Fruit fly (Drosophila melanogaster) whole organism, embryonic: ENCODE results near the gene CG9628.

ENCODE experiments used
- ATbp ChIP-seq: fragments of 200-800 bp; sonication (Bioruptor generic); optimal IDR thresholded peaks from 2 replicates; lab custom pipeline; 2017; ENCODE audit warnings: missing biosample characterization, mild to moderate bottlenecking, missing genetic modification characterization, missing genetic modification reagents
- B-H1 ChIP-seq: fragments of 200-800 bp; sonication (Bioruptor generic); IDR thresholded peaks from 3 replicates; pipeline ENCODE4 v1.3.6; 2022; ENCODE audit warnings: missing biosample characterization, missing genetic modification characterization
- BtbVII ChIP-seq: fragments of 200-800 bp; sonication (Bioruptor generic); optimal IDR thresholded peaks from 3 replicates; lab custom pipeline; 2017; ENCODE audit warnings: missing biosample characterization, mild to moderate bottlenecking, missing genetic modification characterization
- CG10979 ChIP-seq: fragments of 200-800 bp; sonication (Bioruptor generic); optimal IDR thresholded peaks from 2 replicates; lab custom pipeline; 2018; ENCODE audit warnings: missing biosample characterization, mild to moderate bottlenecking, missing genetic modification characterization, moderate library complexity
- CG12071 ChIP-seq: fragments of 200-800 bp; sonication (Bioruptor generic); optimal IDR thresholded peaks from 3 replicates; lab custom pipeline; 2018; ENCODE audit warnings: missing biosample characterization, mild to moderate bottlenecking, missing genetic modification characterization
- CG14050 ChIP-seq: fragments of 200-800 bp; sonication (Bioruptor generic); IDR thresholded peaks from 3 replicates; pipeline ENCODE4 v1.3.6; 2022; ENCODE audit warnings: missing biosample characterization, missing genetic modification characterization
- CG14667 ChIP-seq: fragments of 200-800 bp; sonication (Bioruptor generic); IDR thresholded peaks from 2 replicates; pipeline ENCODE4 v1.3.6; 2022; ENCODE audit warnings: missing biosample characterization, missing genetic modification characterization
- CG1529 ChIP-seq: fragments of 200-800 bp; sonication (Bioruptor generic); optimal IDR thresholded peaks from 3 replicates; lab custom pipeline; 2018; ENCODE audit warnings: missing biosample characterization, missing genetic modification characterization
- CG15696 ChIP-seq: fragments of 200-800 bp; sonication (Bioruptor generic); optimal IDR thresholded peaks from 2 replicates; lab custom pipeline; 2019; ENCODE audit warnings: missing biosample characterization, mild to moderate bottlenecking, missing genetic modification characterization, moderate library complexity
- CG1602 ChIP-seq: fragments of 200-800 bp; sonication (Bioruptor generic); optimal IDR thresholded peaks from 3 replicates; lab custom pipeline; 2016; ENCODE audit warnings: missing biosample characterization, missing genetic modification characterization
- CG1647 ChIP-seq: fragments of 200-800 bp; sonication (Bioruptor generic); optimal IDR thresholded peaks from 3 replicates; lab custom pipeline; 2016; ENCODE audit warnings: missing biosample characterization, missing genetic modification characterization
- CG16779 ChIP-seq: fragments of 200-800 bp; sonication (Bioruptor generic); IDR thresholded peaks from 2 replicates; pipeline ENCODE4 v1.3.6; 2022; ENCODE audit warnings: missing biosample characterization, missing genetic modification characterization
- CG16863 ChIP-seq: fragments of 200-800 bp; sonication (Bioruptor generic); optimal IDR thresholded peaks from 3 replicates; lab custom pipeline; 2016; ENCODE audit warnings: missing biosample characterization, missing genetic modification characterization
- CG17328 ChIP-seq: fragments of 200-800 bp; sonication (Bioruptor generic); IDR thresholded peaks from 2 replicates; pipeline ENCODE4 v1.3.6; 2022; ENCODE audit warnings: missing biosample characterization, missing genetic modification characterization
- CG17359 ChIP-seq: fragments of 200-800 bp; sonication (Bioruptor generic); optimal IDR thresholded peaks from 3 replicates; lab custom pipeline; 2018; ENCODE audit warnings: missing biosample characterization, mild to moderate bottlenecking, missing genetic modification characterization, moderate library complexity
- CG34376 ChIP-seq: fragments of 200-800 bp; sonication (Bioruptor generic); optimal IDR thresholded peaks from 2 replicates; lab custom pipeline; 2018; ENCODE audit warnings: missing biosample characterization, mild to moderate bottlenecking, missing genetic modification characterization
- CG34422 ChIP-seq: fragments of 200-800 bp; sonication (Bioruptor generic); IDR thresholded peaks from 3 replicates; pipeline ENCODE4 v1.3.6; 2022; ENCODE audit warnings: missing biosample characterization, missing genetic modification characterization
- CG8281 ChIP-seq: fragments of 200-800 bp; sonication (Bioruptor generic); optimal IDR thresholded peaks from 2 replicates; lab custom pipeline; 2018; ENCODE audit warnings: missing biosample characterization, mild to moderate bottlenecking, missing genetic modification characterization, moderate library complexity
- Dbx ChIP-seq: fragments of 200-800 bp; sonication (Bioruptor generic); IDR thresholded peaks from 3 replicates; pipeline ENCODE4 v1.3.6; 2022; ENCODE audit warnings: missing biosample characterization, missing genetic modification characterization
- Deaf1 ChIP-seq: fragments of 200-800 bp; optimal IDR thresholded peaks from 3 replicates; lab custom pipeline; 2019; ENCODE audit warnings: missing biosample characterization, mild to moderate bottlenecking, missing genetic modification characterization, moderate library complexity
- Dip2 ChIP-seq: fragments of 200-800 bp; sonication (Bioruptor generic); IDR thresholded peaks from 2 replicates; pipeline ENCODE4 v1.3.6; 2022; ENCODE audit warnings: missing biosample characterization, missing genetic modification characterization
- Doc3 ChIP-seq: fragments of 200-800 bp; sonication (Bioruptor generic); IDR thresholded peaks from 3 replicates; pipeline ENCODE4 v1.3.6; 2022; ENCODE audit warnings: missing biosample characterization, missing genetic modification characterization; ENCODE audit not compliant: partially characterized antibody
- E2f1 ChIP-seq: fragments of 200-800 bp; sonication (Bioruptor generic); IDR thresholded peaks from 2 replicates; pipeline ENCODE4 v1.3.6; 2022; ENCODE audit warnings: missing biosample characterization, missing genetic modification characterization
- MTF-1 ChIP-seq: fragments of 200-800 bp; sonication (Bioruptor generic); optimal IDR thresholded peaks from 2 replicates; lab custom pipeline; 2018; ENCODE audit warnings: missing biosample characterization, mild to moderate bottlenecking, missing genetic modification characterization, borderline replicate concordance
- Sox100B ChIP-seq: fragments of 200-800 bp; sonication (Bioruptor generic); optimal IDR thresholded peaks from 3 replicates; lab custom pipeline; 2018; ENCODE audit warnings: missing biosample characterization, mild to moderate bottlenecking, missing genetic modification characterization
- al ChIP-seq: fragments of 200-800 bp; sonication (Bioruptor generic); IDR thresholded peaks from 2 replicates; pipeline ENCODE4 v1.3.6; 2022; ENCODE audit warnings: missing biosample characterization, missing genetic modification characterization
- ara ChIP-seq: fragments of 200-800 bp; sonication (Bioruptor generic); IDR thresholded peaks from 2 replicates; pipeline ENCODE4 v1.3.6; 2022; ENCODE audit warnings: missing biosample characterization, missing genetic modification characterization
- cg ChIP-seq: fragments of 200-800 bp; sonication (Bioruptor generic); optimal IDR thresholded peaks from 3 replicates; lab custom pipeline; 2019; ENCODE audit warnings: missing biosample characterization, mild to moderate bottlenecking, missing genetic modification characterization, moderate library complexity
- ci ChIP-seq: fragments of 200-800 bp; sonication (Bioruptor generic); IDR thresholded peaks from 3 replicates; pipeline ENCODE4 v1.3.6; 2022; ENCODE audit warnings: missing biosample characterization, missing genetic modification characterization
- crol ChIP-seq: fragments of 200-800 bp; sonication (Bioruptor generic); IDR thresholded peaks from 2 replicates; pipeline ENCODE4 v1.3.6; 2022; ENCODE audit warnings: missing biosample characterization, missing genetic modification characterization
- emc ChIP-seq: fragments of 200-800 bp; sonication (Bioruptor generic); optimal IDR thresholded peaks from 2 replicates; lab custom pipeline; 2016; ENCODE audit warnings: missing biosample characterization, missing genetic modification characterization
- fd3F ChIP-seq: fragments of 200-800 bp; sonication (Bioruptor generic); optimal IDR thresholded peaks from 2 replicates; lab custom pipeline; 2018; ENCODE audit warnings: missing biosample characterization, mild to moderate bottlenecking, missing genetic modification characterization, moderate library complexity
- ham ChIP-seq: fragments of 200-800 bp; sonication (Bioruptor generic); IDR thresholded peaks from 2 replicates; pipeline ENCODE4 v1.3.6; 2022; ENCODE audit warnings: missing biosample characterization, missing genetic modification characterization
- oc ChIP-seq: fragments of 200-800 bp; sonication (Bioruptor generic); optimal IDR thresholded peaks from 2 replicates; lab custom pipeline; 2018; ENCODE audit warnings: missing biosample characterization, mild to moderate bottlenecking, missing genetic modification characterization, moderate library complexity
- org-1 ChIP-seq: fragments of 200-800 bp; sonication (Bioruptor generic); optimal IDR thresholded peaks from 2 replicates; lab custom pipeline; 2017; ENCODE audit warnings: missing biosample characterization, missing genetic modification characterization
- pfk ChIP-seq: fragments of 200-800 bp; sonication (Bioruptor generic); optimal IDR thresholded peaks from 2 replicates; lab custom pipeline; 2018; ENCODE audit warnings: missing biosample characterization, mild to moderate bottlenecking, missing genetic modification characterization, moderate library complexity
- pzg ChIP-seq: fragments of 200-800 bp; sonication (Bioruptor generic); optimal IDR thresholded peaks from 3 replicates; lab custom pipeline; 2018; ENCODE audit warnings: missing biosample characterization, mild to moderate bottlenecking, missing genetic modification characterization, moderate library complexity
- ranshi ChIP-seq: fragments of 200-800 bp; sonication (Bioruptor generic); IDR thresholded peaks from 2 replicates; pipeline ENCODE4 v1.3.6; 2022; ENCODE audit warnings: missing biosample characterization, missing genetic modification characterization
- rib ChIP-seq: fragments of 200-800 bp; sonication (Bioruptor generic); IDR thresholded peaks from 2 replicates; pipeline ENCODE4 v1.3.6; 2022; ENCODE audit warnings: missing biosample characterization, missing genetic modification characterization
- sc ChIP-seq, 3 experiments: fragments of >200 bp in 2 of 3; fragments of 200-800 bp in 1 of 3; sonication (Bioruptor generic) in 1 of 3; optimal IDR thresholded peaks; 2 replicates in 2 of 3; 3 replicates in 1 of 3; lab custom pipeline; 2017; ENCODE audit warnings: mild to moderate bottlenecking in 1 of 3, missing biosample characterization in 1 of 3, missing genetic modification characterization in 1 of 3, missing genetic modification reagents in 1 of 3
- schlank ChIP-seq: fragments of 200-800 bp; sonication (Bioruptor generic); optimal IDR thresholded peaks from 2 replicates; lab custom pipeline; 2018; ENCODE audit warnings: missing biosample characterization, mild to moderate bottlenecking, missing genetic modification characterization
- sim ChIP-seq: fragments of 200-800 bp; sonication (Bioruptor generic); IDR thresholded peaks from 2 replicates; pipeline ENCODE4 v1.3.6; 2022; ENCODE audit warnings: missing biosample characterization, missing genetic modification characterization
- sisA ChIP-seq: fragments of 200-800 bp; sonication (Bioruptor generic); IDR thresholded peaks from 2 replicates; pipeline ENCODE4 v1.3.6; 2022; ENCODE audit warnings: missing biosample characterization, missing genetic modification characterization
- slbo ChIP-seq: fragments of 200-800 bp; sonication (Bioruptor generic); IDR thresholded peaks from 2 replicates; pipeline ENCODE4 v1.3.6; 2022; ENCODE audit warnings: missing biosample characterization, missing genetic modification characterization
- sob ChIP-seq: fragments of 200-800 bp; sonication (Bioruptor generic); IDR thresholded peaks from 2 replicates; pipeline ENCODE4 v1.3.6; 2022; ENCODE audit warnings: missing biosample characterization, missing genetic modification characterization
- toy ChIP-seq: fragments of 200-800 bp; sonication (Bioruptor generic); IDR thresholded peaks from 2 replicates; pipeline ENCODE4 v1.3.6; 2022; ENCODE audit warnings: missing biosample characterization, missing genetic modification characterization
- twi ChIP-seq: fragments of 200-800 bp; optimal IDR thresholded peaks from 2 replicates; lab custom pipeline; 2019; ENCODE audit warnings: missing biosample characterization, mild to moderate bottlenecking, missing genetic modification characterization, moderate library complexity
- unpg ChIP-seq: fragments of 200-800 bp; sonication (Bioruptor generic); optimal IDR thresholded peaks from 3 replicates; lab custom pipeline; 2018; ENCODE audit warnings: missing biosample characterization, mild to moderate bottlenecking, missing genetic modification characterization, moderate library complexity
- wek ChIP-seq: fragments of 200-800 bp; sonication (Bioruptor generic); optimal IDR thresholded peaks from 3 replicates; lab custom pipeline; 2018; ENCODE audit warnings: missing biosample characterization, mild to moderate bottlenecking, missing genetic modification characterization, moderate library complexity

Gene CG9628

dm6 chr3L:14672387-14673110 lies 50.0 kb downstream of the CG9628 start, which contains the start of the genes CG43121 and ome (continued):
- TF ChIP-seq sisA (GFP tag; lab: Robert Waterston, UW): no peak; the same call in 1 of the 2 replicates
- peak; percentile 59 for TF ChIP-seq CG12071 (GFP tag; lab: Kevin White, UChicago)
- 0 out of 2 replicates have a peak, but pooled peaks have one; percentile 27 for TF ChIP-seq ara (GFP tag; lab: Robert Waterston, UW)
- TF ChIP-seq BtbVII (GFP tag; lab: Kevin White, UChicago): peak; percentile 40
- no peak for TF ChIP-seq CG16863 (GFP tag; lab: Kevin White, UChicago)
- no peak for TF ChIP-seq CG14050 (GFP tag; lab: Robert Waterston, UW)
- TF ChIP-seq Deaf1 (tag; lab: Kevin White, UChicago): peak; percentile 49
- peak; percentile 80 for TF ChIP-seq crol
- no peak for TF ChIP-seq CG14667 (GFP tag; lab: Robert Waterston, UW)
- peak; percentile 14 for TF ChIP-seq wek (GFP tag; lab: Kevin White, UChicago)
- TF ChIP-seq CG16779 (GFP tag; lab: Robert Waterston, UW): 0 out of 2 replicates have a peak, but pooled peaks have one; percentile 51
- TF ChIP-seq B-H1 (GFP tag; lab: Robert Waterston, UW): no peak
- peak; percentile 17 for TF ChIP-seq ATbp (GFP tag; lab: Kevin White, UChicago)
- TF ChIP-seq CG1647 (GFP tag; lab: Kevin White, UChicago): no peak
- peak; percentile 12; the same call in 1 of the 2 replicates for TF ChIP-seq E2f1 (GFP tag; lab: Robert Waterston, UW)
- TF ChIP-seq MTF-1 (GFP tag; lab: Kevin White, UChicago): peak; percentile 42
- no peak for TF ChIP-seq CG8281 (tag; lab: Kevin White, UChicago)
- peak; percentile 25; the same call in 1 of the 2 replicates for TF ChIP-seq slbo (GFP tag; lab: Robert Waterston, UW)
- TF ChIP-seq emc (GFP tag; lab: Kevin White, UChicago): no peak
- peak; percentile 81 for TF ChIP-seq ci (GFP tag; lab: Robert Waterston, UW)
- no peak for TF ChIP-seq al (GFP tag; lab: Robert Waterston, UW)
- peak; percentile 22 for TF ChIP-seq unpg (GFP tag; lab: Kevin White, UChicago)
- TF ChIP-seq fd3F (GFP tag; lab: Kevin White, UChicago): peak; percentile 5
- peak; percentile 52 for TF ChIP-seq CG34376 (GFP tag; lab: Kevin White, UChicago)
- TF ChIP-seq CG34422 (GFP tag; lab: Robert Waterston, UW): peak; percentile 40; the same call in 1 of the 3 replicates
- no peak for TF ChIP-seq pzg (GFP tag; lab: Kevin White, UChicago)
- peak; percentile 58; the same call in 1 of the 2 replicates for TF ChIP-seq rib (GFP tag; lab: Robert Waterston, UW)
- TF ChIP-seq CG1602 (GFP tag; lab: Kevin White, UChicago): no peak
- TF ChIP-seq CG17328 (GFP tag; lab: Robert Waterston, UW): no peak
- no peak for TF ChIP-seq twi (tag; lab: Kevin White, UChicago)
- no peak for TF ChIP-seq sim (GFP tag; lab: Robert Waterston, UW)
- TF ChIP-seq ranshi: no peak
- no peak for TF ChIP-seq Dip2 (GFP tag; lab: Robert Waterston, UW)
- peak; percentile 37 for TF ChIP-seq pfk (GFP tag; lab: Kevin White, UChicago)
- TF ChIP-seq CG1529 (GFP tag; lab: Kevin White, UChicago): peak; percentile 5
- no peak for TF ChIP-seq Doc3
- peak; percentile 62 for TF ChIP-seq sob (GFP tag; lab: Robert Waterston, UW)
- no peak for TF ChIP-seq CG15696 (tag; lab: Kevin White, UChicago)
- 0 out of 3 replicates have a peak, but pooled peaks have one; percentile 59 for TF ChIP-seq Dbx (GFP tag; lab: Robert Waterston, UW)
- TF ChIP-seq toy: no peak
- TF ChIP-seq schlank (tag; lab: Kevin White, UChicago): no peak
- peak; percentile 38 for TF ChIP-seq oc (tag; lab: Kevin White, UChicago)
- no peak for TF ChIP-seq Sox100B (GFP tag; lab: Kevin White, UChicago)
- TF ChIP-seq cg: no peak
- TF ChIP-seq CG17359 (tag; lab: Kevin White, UChicago): peak; percentile 30
- no peak for TF ChIP-seq org-1
- TF ChIP-seq CG10979: no peak
- TF ChIP-seq sc (optimal IDR thresholded peaks at IDR 0.05; lab: Kevin White, UChicago): no peak
- no peak for TF ChIP-seq sc (GFP tag; optimal IDR thresholded peaks at IDR 0.05; lab: Kevin White, UChicago)
- TF ChIP-seq ham (GFP tag; lab: Robert Waterston, UW): no peak
